Worm (Caenorhabditis elegans) whole organism, late embryonic: ENCODE measurements around the gene F20G2.5.

ENCODE experiments used
- K02D7.2 ChIP-seq: sonication (generic microtip); optimal IDR thresholded peaks from 2 replicates; lab custom pipeline; 2017; ENCODE audit warnings: mild to moderate bottlenecking, missing genetic modification characterization, missing compliant biosample characterization
- ama-1 ChIP-seq: fragments of 150-350 bp; optimal IDR thresholded peaks from 2 replicates; lab custom pipeline; 2014
- ceh-19 ChIP-seq: fragments of 200-800 bp; sonication (Bioruptor generic); optimal IDR thresholded peaks from 2 replicates; lab custom pipeline; 2018; ENCODE audit warnings: mild to moderate bottlenecking, missing genetic modification characterization, missing compliant biosample characterization
- ceh-22 ChIP-seq: sonication (generic microtip); optimal IDR thresholded peaks from 2 replicates; lab custom pipeline; 2017; ENCODE audit warnings: missing biosample characterization, missing genetic modification characterization
- ceh-24 ChIP-seq: sonication (generic microtip); optimal IDR thresholded peaks from 2 replicates; lab custom pipeline; 2016; ENCODE audit warnings: mild to moderate bottlenecking, missing genetic modification characterization, missing compliant biosample characterization
- ceh-34 ChIP-seq: sonication (generic microtip); optimal IDR thresholded peaks from 2 replicates; lab custom pipeline; 2016; ENCODE audit warnings: mild to moderate bottlenecking, missing genetic modification characterization, missing compliant biosample characterization
- ceh-48 ChIP-seq: sonication (generic microtip); optimal IDR thresholded peaks from 2 replicates; lab custom pipeline; 2016; ENCODE audit warnings: missing genetic modification characterization, inconsistent platforms, missing compliant biosample characterization
- ceh-9 ChIP-seq: sonication (generic microtip); optimal IDR thresholded peaks from 2 replicates; lab custom pipeline; 2016; ENCODE audit warnings: mild to moderate bottlenecking, missing genetic modification characterization, inconsistent platforms, missing compliant biosample characterization
- elt-2 ChIP-seq: sonication (generic microtip); optimal IDR thresholded peaks from 2 replicates; lab custom pipeline; 2016; ENCODE audit warnings: missing genetic modification reagents, missing genetic modification characterization, missing compliant biosample characterization
- fax-1 ChIP-seq: sonication (generic microtip); optimal IDR thresholded peaks from 2 replicates; lab custom pipeline; 2016; ENCODE audit warnings: missing genotype, missing genetic modification characterization, missing compliant biosample characterization
- fkh-10 ChIP-seq: fragments of 150-350 bp; optimal IDR thresholded peaks from 2 replicates; lab custom pipeline; 2014; ENCODE audit warnings: missing biosample characterization, missing genetic modification reagents, missing genetic modification characterization
- fkh-6 ChIP-seq: sonication (generic microtip); optimal IDR thresholded peaks from 2 replicates; lab custom pipeline; 2016; ENCODE audit warnings: missing genetic modification characterization, missing compliant biosample characterization
- hlh-6 ChIP-seq: sonication (generic microtip); optimal IDR thresholded peaks from 2 replicates; lab custom pipeline; 2016; ENCODE audit warnings: missing genotype, missing genetic modification characterization, missing compliant biosample characterization
- hlh-8 ChIP-seq: sonication (generic microtip); optimal IDR thresholded peaks from 2 replicates; lab custom pipeline; 2016; ENCODE audit warnings: missing genotype, missing genetic modification characterization, missing compliant biosample characterization
- lim-6 ChIP-seq: sonication (generic microtip); optimal IDR thresholded peaks from 2 replicates; lab custom pipeline; 2016; ENCODE audit warnings: missing genetic modification characterization, missing compliant biosample characterization
- lin-11 ChIP-seq: fragments of 200-800 bp; sonication (Bioruptor generic); optimal IDR thresholded peaks from 2 replicates; lab custom pipeline; 2018; ENCODE audit warnings: mild to moderate bottlenecking, missing genetic modification characterization, missing compliant biosample characterization
- mec-3 ChIP-seq: sonication (generic microtip); optimal IDR thresholded peaks from 2 replicates; lab custom pipeline; 2016; ENCODE audit warnings: borderline replicate concordance, missing genetic modification characterization, missing compliant biosample characterization
- nfya-1 ChIP-seq: sonication (generic microtip); optimal IDR thresholded peaks from 2 replicates; lab custom pipeline; 2017; ENCODE audit warnings: missing genetic modification characterization, mild to moderate bottlenecking, missing compliant biosample characterization, antibody characterized with exemption, moderate library complexity
- npax-4 ChIP-seq: sonication (generic microtip); optimal IDR thresholded peaks from 2 replicates; lab custom pipeline; 2016; ENCODE audit warnings: missing genetic modification characterization, missing compliant biosample characterization
- pag-3 ChIP-seq: sonication (generic microtip); optimal IDR thresholded peaks from 2 replicates; lab custom pipeline; 2016; ENCODE audit warnings: missing compliant biosample characterization, missing genetic modification characterization, borderline replicate concordance
- pax-1 ChIP-seq: fragments of 150-350 bp; optimal IDR thresholded peaks from 2 replicates; lab custom pipeline; 2014; ENCODE audit warnings: missing biosample characterization, missing genetic modification characterization
- pha-2 ChIP-seq: sonication (generic microtip); optimal IDR thresholded peaks from 2 replicates; lab custom pipeline; 2017; ENCODE audit warnings: mild to moderate bottlenecking, missing genetic modification characterization, missing compliant biosample characterization
- pqm-1 ChIP-seq: sonication (generic microtip); optimal IDR thresholded peaks from 2 replicates; lab custom pipeline; 2016; ENCODE audit warnings: missing genetic modification characterization, missing compliant biosample characterization
- pros-1 ChIP-seq: fragments of 150-350 bp; optimal IDR thresholded peaks from 2 replicates; lab custom pipeline; 2014; ENCODE audit warnings: missing biosample characterization, missing genetic modification reagents, missing genetic modification characterization
- sox-2 ChIP-seq: fragments of 200-800 bp; sonication (Bioruptor generic); IDR thresholded peaks from 2 replicates; pipeline ENCODE4 v1.3.6; 2022; ENCODE audit warnings: missing genetic modification reagents, missing genetic modification characterization, missing compliant biosample characterization
- syd-9 ChIP-seq: sonication (generic microtip); optimal IDR thresholded peaks from 2 replicates; lab custom pipeline; 2016; ENCODE audit warnings: mild to moderate bottlenecking, missing genetic modification characterization, moderate library complexity, missing compliant biosample characterization
- unc-3 ChIP-seq, 2 experiments: fragments of 200-800 bp in 1 of 2; sonication (Bioruptor generic) in 1 of 2; sonication (generic microtip) in 1 of 2; conservative IDR thresholded peaks in 1 of 2; optimal IDR thresholded peaks in 1 of 2; 2 replicates each; pipeline versions ENCODE4 v1.3.6 to Lab custom; 2016 to 2022; ENCODE audit warnings: missing compliant biosample characterization in 2 of 2, missing genetic modification characterization in 2 of 2, missing genetic modification reagents in 1 of 2
- unc-55 ChIP-seq: sonication (generic microtip); optimal IDR thresholded peaks from 2 replicates; lab custom pipeline; 2017; ENCODE audit warnings: missing biosample characterization, missing genetic modification reagents, missing genetic modification characterization
- unc-86 ChIP-seq: sonication (generic microtip); optimal IDR thresholded peaks from 2 replicates; lab custom pipeline; 2016; ENCODE audit warnings: missing genetic modification characterization, missing compliant biosample characterization
- ztf-16 ChIP-seq: sonication (generic microtip); optimal IDR thresholded peaks from 2 replicates; lab custom pipeline; 2017; ENCODE audit warnings: missing genetic modification characterization, missing compliant biosample characterization

The F20G2.5 gene

DNA sequence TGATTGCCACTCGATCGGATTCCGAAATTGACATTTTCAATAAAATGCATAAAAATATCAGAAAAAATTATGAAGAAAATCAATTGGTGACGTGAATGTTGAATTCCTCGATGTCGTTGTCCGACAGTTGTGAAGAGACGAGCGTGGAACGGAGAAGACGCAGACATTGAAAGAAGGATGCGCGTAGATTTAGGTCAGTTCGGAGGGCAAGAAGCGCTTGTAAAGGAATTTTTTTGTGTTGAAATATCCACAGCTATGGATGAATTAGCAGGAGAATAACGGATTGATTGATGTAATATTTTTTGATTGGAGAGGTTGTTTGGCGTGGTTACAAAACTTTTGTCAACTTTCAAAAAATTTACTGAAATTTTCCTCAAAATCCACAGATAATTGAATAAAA is 2.9 kb upstream of the F20G2.5 start, which contains the start of gene F20G2.3:
TSS of gene F20G2.3 (minus strand) at position 101 of the 400 bp plus-strand sequence.
- TF ChIP-seq ztf-16 (no peak), ceh-24 (no peak), fkh-6 (no peak), ama-1 (lab: Kevin White, UChicago) (no peak), fkh-10 (GFP tag; lab: Kevin White, UChicago) (no peak), unc-3 (GFP tag; conservative IDR thresholded peaks at IDR 0.05; lab: Robert Waterston, UW) (no peak), unc-3 (tag; optimal IDR thresholded peaks at IDR 0.05; lab: Kevin White, UChicago) (no peak), pax-1 (tag; lab: Kevin White, UChicago) (no peak), ceh-9 (no peak)

DNA sequence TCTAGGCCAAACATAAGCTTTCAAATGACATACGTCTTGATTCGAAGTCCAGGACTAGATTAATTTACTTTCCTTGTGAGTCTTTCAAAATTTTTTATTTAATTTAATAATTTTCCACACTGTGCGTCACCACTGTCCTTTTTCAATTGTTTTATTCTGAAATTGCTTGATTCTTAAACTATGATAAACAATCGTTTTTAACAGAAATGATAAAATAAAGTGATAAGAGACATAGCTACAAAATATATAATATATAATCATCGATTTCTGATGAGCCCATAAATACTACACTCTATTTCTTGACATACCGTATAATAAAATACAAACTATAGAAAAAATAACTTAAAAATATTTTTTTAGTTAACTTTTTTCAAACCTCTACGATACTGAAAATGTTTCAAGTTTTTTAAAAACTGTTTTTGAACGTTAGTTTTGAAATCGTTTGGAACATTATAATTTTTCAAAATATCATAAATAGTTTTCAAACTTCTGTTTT is 2.3 kb upstream of the F20G2.5 start, which contains the start of gene nas-24:
TSS of gene nas-24 (plus strand) at position 446 of the 496 bp plus-strand sequence.
- no peak for TF ChIP-seq lim-6 (tag; lab: Kevin White, UChicago)
- TF ChIP-seq pqm-1 (tag; lab: Kevin White, UChicago), result no peak
- TF ChIP-seq pros-1 (tag; lab: Kevin White, UChicago), result no peak
- TF ChIP-seq hlh-8 (tag; lab: Kevin White, UChicago), result no peak
- no peak for TF ChIP-seq unc-86 (tag; lab: Kevin White, UChicago)
- no peak for TF ChIP-seq ztf-16
- TF ChIP-seq pag-3 (tag; lab: Kevin White, UChicago), result no peak

DNA sequence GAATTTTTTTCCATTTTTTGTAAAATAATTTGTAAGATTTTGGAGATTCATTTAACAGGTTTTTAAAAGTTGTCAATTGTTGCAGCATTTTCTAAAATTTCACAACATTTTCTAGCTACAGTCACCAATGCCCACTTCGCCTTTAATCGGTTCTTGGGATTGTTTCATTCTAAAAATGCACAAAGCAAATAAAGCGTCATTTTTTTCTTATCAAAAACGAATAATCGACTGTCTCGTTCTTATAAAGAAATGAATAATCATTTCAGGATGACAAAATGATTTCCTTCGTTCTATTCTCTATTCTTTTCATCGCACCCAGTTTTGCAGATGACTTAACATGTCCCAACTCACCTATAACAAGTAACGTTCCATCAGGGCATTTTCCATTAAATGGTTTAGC is 4.2 kb downstream of the F20G2.5 start, which contains the start of gene F53C11.1:
TSS of gene F53C11.1 (plus strand) at position 268 of the 400 bp plus-strand sequence.
- TF ChIP-seq ceh-24, result no peak
- no peak for TF ChIP-seq pag-3 (tag; lab: Kevin White, UChicago)
- TF ChIP-seq nfya-1 (tag; lab: Kevin White, UChicago), result no peak
- TF ChIP-seq mec-3, result no peak
- no peak for TF ChIP-seq elt-2 (tag; lab: Kevin White, UChicago)
- no peak for TF ChIP-seq sox-2 (GFP tag; lab: Robert Waterston, UW)
- no peak for TF ChIP-seq ceh-22 (tag; lab: Kevin White, UChicago)
- TF ChIP-seq hlh-6 (tag; lab: Kevin White, UChicago), result no peak
- TF ChIP-seq fax-1, result no peak

DNA sequence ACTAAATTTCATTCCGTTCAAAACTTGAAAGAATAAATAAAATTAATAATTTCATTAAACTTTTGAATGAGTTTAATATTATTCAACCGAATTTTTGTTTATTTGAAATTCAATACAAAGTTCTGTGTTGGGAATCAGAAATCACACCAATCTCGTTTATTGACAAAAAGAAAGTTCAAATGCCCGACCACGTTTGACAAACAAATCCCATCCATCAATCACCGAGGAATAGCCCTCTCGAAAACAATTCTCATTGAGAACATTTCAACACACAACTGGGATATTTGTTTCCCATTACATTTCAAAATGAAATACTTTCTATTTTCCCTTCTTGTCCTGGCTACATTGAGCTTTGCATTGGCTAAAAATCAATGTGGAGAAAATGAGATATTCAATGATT is 6.5 kb downstream of the F20G2.5 start, which contains the start of gene F53C11.9:
TSS of gene F53C11.9 (plus strand) at position 159 of the 400 bp plus-strand sequence.
- TF ChIP-seq pha-2 (tag; lab: Kevin White, UChicago) (no peak), syd-9 (tag; lab: Kevin White, UChicago) (no peak), unc-55 (GFP tag; lab: Kevin White, UChicago) (peak; percentile 17), ceh-48 (tag; lab: Kevin White, UChicago) (no peak)

DNA sequence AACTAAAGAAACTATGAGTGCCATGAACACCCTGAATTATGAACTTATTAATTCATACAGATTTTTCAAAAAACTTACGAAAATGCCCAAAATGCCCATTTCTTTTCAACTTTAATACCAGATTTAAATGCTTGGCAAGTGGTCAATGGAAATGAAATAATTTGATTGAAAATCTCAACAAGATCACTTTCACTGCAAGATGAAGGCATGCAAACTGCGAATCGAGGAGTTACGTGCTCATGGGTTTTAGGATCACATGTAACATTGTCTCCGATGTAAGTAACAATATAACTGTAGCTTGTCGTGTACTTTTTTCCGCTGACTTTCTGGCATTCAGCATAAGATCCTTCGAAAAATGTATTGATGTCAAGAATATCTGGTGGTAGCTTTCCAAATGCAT is 9.6 kb downstream of the F20G2.5 start:
- TF ChIP-seq pax-1 (tag; lab: Kevin White, UChicago) (no peak), syd-9 (tag; lab: Kevin White, UChicago) (no peak)

- peak; percentile 3 for TF ChIP-seq ceh-48 (tag; lab: Kevin White, UChicago)
- TF ChIP-seq ceh-34 (tag; lab: Kevin White, UChicago), result no peak
- TF ChIP-seq, all 69 proteins: peak for 1
Measured at ce11 chrV:13782190-13782589, 10.9 kb downstream of the F20G2.5 start, which contains the start of gene decr-1.1. Gene decr-1.1 (plus strand): TSS chrV:13782399.

DNA sequence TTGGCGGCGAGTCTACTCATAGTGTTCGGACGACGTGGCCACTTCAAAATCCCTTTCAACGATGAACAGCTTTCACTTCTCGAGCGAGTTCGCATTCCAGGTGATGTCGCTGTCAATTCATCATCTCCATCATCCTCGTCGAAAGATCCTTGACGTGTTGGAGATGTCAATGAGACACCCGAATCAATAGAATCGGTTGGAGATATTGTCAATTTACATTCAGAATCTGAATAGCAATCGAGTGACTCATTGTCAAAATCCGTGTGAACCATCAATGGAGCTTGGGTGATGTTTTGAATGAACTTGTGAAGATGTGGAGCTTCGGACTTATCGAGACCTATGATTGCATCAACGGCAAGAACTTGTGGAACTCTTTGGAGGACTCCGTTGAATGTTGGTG is 14.5 kb downstream of the F20G2.5 start:
- TF ChIP-seq lin-11, result no peak
- TF ChIP-seq ceh-19 (GFP tag; lab: Kevin White, UChicago), result no peak
- no peak for TF ChIP-seq npax-4 (tag; lab: Kevin White, UChicago)
- no peak for TF ChIP-seq K02D7.2 (tag; lab: Kevin White, UChicago)
- TF ChIP-seq, all 69 proteins: peak for 0
